Worm (Caenorhabditis elegans) whole organism, young adult: ENCODE data around the gene Y53C12A.8.

Source experiments
- F10E7.11 ChIP-seq: sonication (generic microtip); optimal IDR thresholded peaks from 2 replicates; lab custom pipeline; 2017; ENCODE audit warnings: mild to moderate bottlenecking, missing genetic modification characterization, moderate library complexity, missing compliant biosample characterization
- dpl-1 ChIP-seq: fragments of 150-350 bp; optimal IDR thresholded peaks from 2 replicates; lab custom pipeline; 2014; ENCODE audit warnings: missing biosample characterization, missing genetic modification reagents, missing genetic modification characterization
- efl-1 ChIP-seq: fragments of 150-350 bp; optimal IDR thresholded peaks from 2 replicates; lab custom pipeline; 2014; ENCODE audit warnings: missing biosample characterization, missing genetic modification reagents, missing genetic modification characterization
- lag-1 ChIP-seq: fragments of 200-800 bp; sonication (Bioruptor generic); IDR thresholded peaks from 2 replicates; pipeline ENCODE4 v1.3.6; 2022; ENCODE audit warnings: missing genetic modification reagents, missing genetic modification characterization, missing compliant biosample characterization

DNA sequence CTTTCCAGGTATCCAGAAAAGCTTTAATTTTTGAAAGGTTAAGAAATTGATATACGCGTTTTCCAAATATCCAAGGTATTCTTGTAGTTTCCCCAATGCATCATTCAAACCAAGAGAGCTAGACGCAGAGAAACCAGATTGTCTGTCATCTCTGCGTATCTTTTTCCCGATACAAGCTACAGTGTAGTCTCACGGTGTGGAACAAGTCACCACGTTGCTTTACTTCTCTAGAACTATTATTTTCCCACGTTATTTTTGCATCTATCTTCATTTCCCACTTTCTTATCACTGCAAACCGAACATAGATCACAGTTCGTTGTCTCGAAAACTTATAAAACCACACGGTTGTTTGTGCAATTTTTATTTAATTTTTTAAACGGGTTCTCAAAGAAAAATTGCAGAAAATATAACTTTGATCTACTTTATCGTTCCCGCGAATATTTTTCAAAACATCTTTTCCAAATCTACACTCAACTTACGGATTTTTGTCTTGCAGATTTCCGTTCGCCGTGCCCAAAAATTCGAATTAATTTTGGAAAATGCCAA, 44.0 kb downstream of the Y53C12A.8 start, which contains the start of gene gstk-1:
- no peak for TF ChIP-seq efl-1 (GFP tag; lab: Kevin White, UChicago)
- no peak for TF ChIP-seq lag-1
- TF ChIP-seq dpl-1 (GFP tag; lab: Kevin White, UChicago) = no peak
- TF ChIP-seq F10E7.11 = no peak
